Worm (Caenorhabditis elegans) whole organism, midembryonic: ENCODE measurements around the gene Y17D7B.2.

Source experiments
- T22C8.4 ChIP-seq: fragments of 200-800 bp; sonication (Bioruptor generic); IDR thresholded peaks from 2 replicates; pipeline ENCODE4 v1.3.6; 2022; ENCODE audit warnings: missing genetic modification characterization, missing compliant biosample characterization
- cog-1 ChIP-seq: sonication (generic microtip); optimal IDR thresholded peaks from 2 replicates; lab custom pipeline; 2016; ENCODE audit warnings: missing genetic modification characterization, missing compliant biosample characterization
- flt-1 ChIP-seq: fragments of 200-800 bp; sonication (Bioruptor generic); IDR thresholded peaks from 2 replicates; pipeline ENCODE4 v1.3.6; 2022; ENCODE audit warnings: missing genetic modification characterization, missing compliant biosample characterization
- med-1 ChIP-seq: sonication (generic microtip); optimal IDR thresholded peaks from 2 replicates; lab custom pipeline; 2017; ENCODE audit warnings: missing genetic modification characterization, mild to moderate bottlenecking, missing compliant biosample characterization, antibody characterized with exemption, missing genetic modification reagents; ENCODE audit not compliant: insufficient read depth
- ref-1 ChIP-seq: fragments of 200-800 bp; sonication (Bioruptor generic); conservative IDR thresholded peaks from 2 replicates; pipeline ENCODE4 v1.3.6; 2022; ENCODE audit warnings: missing genetic modification reagents, missing genetic modification characterization, missing compliant biosample characterization
- tab-1 ChIP-seq: fragments of 200-800 bp; sonication (Bioruptor generic); IDR thresholded peaks from 2 replicates; pipeline ENCODE4 v1.3.6; 2022; ENCODE audit warnings: missing genetic modification characterization, missing compliant biosample characterization

DNA sequence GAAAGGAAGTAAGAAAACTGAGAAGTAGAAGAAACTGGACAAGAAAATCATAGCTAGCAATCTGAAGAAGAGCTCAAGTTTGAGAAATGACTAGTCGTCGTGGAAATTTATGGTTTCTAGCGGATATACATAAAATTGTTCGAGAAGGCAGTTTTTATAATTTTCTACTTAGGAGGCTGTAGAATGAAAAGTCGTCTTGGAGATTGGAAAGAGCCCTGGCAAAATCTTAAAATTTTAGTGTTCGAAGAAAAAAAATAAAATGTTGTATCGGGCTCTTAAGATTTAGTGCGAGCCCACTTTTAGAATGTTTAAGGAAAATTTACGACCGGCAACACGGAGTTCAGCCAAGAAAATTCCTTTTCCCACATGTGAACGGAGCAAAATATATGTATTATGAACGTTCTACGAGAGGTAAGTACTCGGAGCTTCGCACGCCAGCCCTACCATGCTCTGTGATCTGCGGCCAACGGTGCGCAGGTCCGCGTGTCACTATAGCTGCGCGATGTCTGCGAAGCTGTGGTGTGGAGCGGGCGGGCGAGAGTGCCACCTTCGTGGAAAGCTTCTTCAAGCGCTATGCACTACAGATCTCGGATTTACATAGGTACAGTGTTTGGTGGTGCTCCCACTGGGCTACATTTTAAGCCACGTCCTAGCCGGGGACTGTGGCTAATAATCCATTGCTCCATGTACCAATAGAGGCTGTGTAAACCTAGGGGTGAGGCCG is 40.4 kb upstream of the Y17D7B.2 start, which contains the start of gene clec-251:
- TF ChIP-seq flt-1 = no peak
- no peak for TF ChIP-seq tab-1
- no peak for TF ChIP-seq ref-1
- TF ChIP-seq T22C8.4 (GFP tag; lab: Robert Waterston, UW) = no peak
- no peak for TF ChIP-seq med-1 (GFP tag; lab: Kevin White, UChicago)
- no peak for TF ChIP-seq cog-1
